Fruit fly (Drosophila melanogaster) whole organism, pupa: ENCODE data around the gene CG6576.
A peak's percentile ranks its signal among the peaks of the same experiment; 100 is the strongest.

ENCODE experiments used
- CG10348 ChIP-seq: fragments of 200-800 bp; sonication (Bioruptor generic); IDR thresholded peaks from 2 replicates; pipeline ENCODE4 v1.3.6; 2022; ENCODE audit warnings: missing biosample characterization, missing genetic modification characterization
- CG12605 ChIP-seq: fragments of 200-800 bp; sonication (Bioruptor generic); IDR thresholded peaks from 2 replicates; pipeline ENCODE4 v1.3.6; 2022; ENCODE audit warnings: missing biosample characterization, missing genetic modification characterization
- CG13204 ChIP-seq: fragments of 200-800 bp; sonication (Bioruptor generic); optimal IDR thresholded peaks from 2 replicates; lab custom pipeline; 2018; ENCODE audit warnings: missing biosample characterization, mild to moderate bottlenecking, missing genetic modification characterization, moderate library complexity
- CG14655 ChIP-seq: fragments of 200-800 bp; sonication (Bioruptor generic); optimal IDR thresholded peaks from 3 replicates; lab custom pipeline; 2017; ENCODE audit warnings: mild to moderate bottlenecking, missing biosample characterization, missing genetic modification reagents, missing genetic modification characterization
- CG15710 ChIP-seq: fragments of 200-800 bp; sonication (Bioruptor generic); optimal IDR thresholded peaks from 2 replicates; lab custom pipeline; 2018; ENCODE audit warnings: missing biosample characterization, mild to moderate bottlenecking, missing genetic modification characterization, moderate library complexity
- CG17806 ChIP-seq: fragments of 200-800 bp; sonication (Bioruptor generic); optimal IDR thresholded peaks from 2 replicates; lab custom pipeline; 2018; ENCODE audit warnings: missing biosample characterization, mild to moderate bottlenecking, missing genetic modification characterization, moderate library complexity
- CG32121 ChIP-seq: fragments of 200-800 bp; sonication (Bioruptor generic); IDR thresholded peaks from 2 replicates; pipeline ENCODE4 v1.3.6; 2022; ENCODE audit warnings: missing biosample characterization, missing genetic modification characterization
- CG34367 ChIP-seq: fragments of 200-800 bp; sonication (Bioruptor generic); optimal IDR thresholded peaks from 2 replicates; lab custom pipeline; 2018; ENCODE audit warnings: missing biosample characterization, mild to moderate bottlenecking, missing genetic modification characterization
- CG4496 ChIP-seq: fragments of 200-800 bp; sonication (Bioruptor generic); IDR thresholded peaks from 3 replicates; pipeline ENCODE4 v1.3.6; 2022; ENCODE audit warnings: missing biosample characterization, missing genetic modification characterization
- CG8159 ChIP-seq: fragments of 200-800 bp; sonication (Bioruptor generic); optimal IDR thresholded peaks from 3 replicates; lab custom pipeline; 2018; ENCODE audit warnings: missing biosample characterization, mild to moderate bottlenecking, missing genetic modification characterization, moderate library complexity
- CG8301 ChIP-seq: fragments of 200-800 bp; sonication (Bioruptor generic); optimal IDR thresholded peaks from 2 replicates; lab custom pipeline; 2018; ENCODE audit warnings: missing biosample characterization, mild to moderate bottlenecking, missing genetic modification characterization
- CG9948 ChIP-seq: fragments of 200-800 bp; sonication (Bioruptor generic); optimal IDR thresholded peaks from 2 replicates; lab custom pipeline; 2018; ENCODE audit warnings: missing biosample characterization, mild to moderate bottlenecking, missing genetic modification characterization, moderate library complexity
- D1 ChIP-seq: fragments of 200-800 bp; sonication (Bioruptor generic); optimal IDR thresholded peaks from 2 replicates; lab custom pipeline; 2018; ENCODE audit warnings: missing biosample characterization, mild to moderate bottlenecking, missing genetic modification characterization, moderate library complexity
- EcR ChIP-seq: fragments of 200-800 bp; sonication (Bioruptor generic); optimal IDR thresholded peaks from 3 replicates; lab custom pipeline; 2019; ENCODE audit warnings: missing biosample characterization, missing genetic modification characterization, mild to moderate bottlenecking, moderate library complexity, missing genetic modification reagents
- Ets98B ChIP-seq: fragments of 200-800 bp; sonication (Bioruptor generic); IDR thresholded peaks from 2 replicates; pipeline ENCODE4 v1.3.6; 2022; ENCODE audit warnings: missing biosample characterization, missing genetic modification characterization
- Pif1A ChIP-seq: fragments of 200-800 bp; sonication (Bioruptor generic); optimal IDR thresholded peaks from 3 replicates; lab custom pipeline; 2016; ENCODE audit warnings: missing biosample characterization, missing genetic modification characterization
- Pif1B ChIP-seq: fragments of 200-800 bp; sonication (Bioruptor generic); optimal IDR thresholded peaks from 3 replicates; lab custom pipeline; 2016; ENCODE audit warnings: missing biosample characterization, missing genetic modification characterization
- Snoo ChIP-seq: fragments of 200-800 bp; sonication (Bioruptor generic); optimal IDR thresholded peaks from 3 replicates; lab custom pipeline; 2017; ENCODE audit warnings: missing biosample characterization, mild to moderate bottlenecking, missing genetic modification characterization, inconsistent platforms
- fd96Ca ChIP-seq: fragments of 200-800 bp; sonication (Bioruptor generic); IDR thresholded peaks from 3 replicates; pipeline ENCODE4 v1.3.6; 2022; ENCODE audit warnings: missing biosample characterization, missing genetic modification characterization
- gl ChIP-seq: fragments of 200-800 bp; sonication (Bioruptor generic); optimal IDR thresholded peaks from 2 replicates; lab custom pipeline; 2018; ENCODE audit warnings: missing biosample characterization, mild to moderate bottlenecking, missing genetic modification characterization
- rn ChIP-seq: fragments of 200-800 bp; sonication (Bioruptor generic); IDR thresholded peaks from 2 replicates; pipeline ENCODE4 v1.3.6; 2022; ENCODE audit warnings: missing biosample characterization, missing genetic modification characterization

CG6576 gene

DNA sequence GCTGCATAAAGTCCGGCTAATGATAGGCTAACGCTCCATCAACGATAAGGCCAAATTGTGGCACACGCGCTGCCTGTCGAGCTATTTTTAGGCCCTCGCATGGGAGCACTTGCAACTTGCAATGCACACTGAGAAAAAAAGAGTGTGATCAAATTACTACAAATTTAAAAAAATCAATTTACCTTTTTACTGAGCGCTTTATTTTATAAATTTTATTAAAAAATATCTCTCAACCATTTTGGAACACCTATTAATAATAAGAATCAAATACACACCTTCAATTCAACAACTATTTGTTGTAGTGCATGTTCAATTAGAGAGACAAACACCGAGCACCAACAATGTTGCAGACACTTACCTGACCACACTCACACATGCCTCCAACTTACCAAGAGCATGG, 9.7 kb downstream of the CG6576 start:
- TF ChIP-seq CG9948 (tag; lab: Kevin White, UChicago) (peak; percentile 66), Ets98B (peak; percentile 96), CG14655 (no peak), fd96Ca (peak; percentile 70), gl (tag; lab: Kevin White, UChicago) (no peak), CG34367 (peak; percentile 19), EcR (GFP tag; lab: Kevin White, UChicago) (no peak), rn (peak; percentile 91), Pif1A (GFP tag; lab: Kevin White, UChicago) (no peak), Pif1B (peak; percentile 32), CG8159 (tag; lab: Kevin White, UChicago) (no peak), CG8301 (peak; percentile 85), CG15710 (tag; lab: Kevin White, UChicago) (no peak), CG13204 (GFP tag; lab: Kevin White, UChicago) (no peak), CG12605 (GFP tag; lab: Robert Waterston, UW) (peak; percentile 96), CG17806 (peak; percentile 71), CG10348 (GFP tag; lab: Robert Waterston, UW) (peak; percentile 66), CG4496 (GFP tag; lab: Robert Waterston, UW) (peak; percentile 96), CG32121 (peak; percentile 97)

- TF ChIP-seq D1 (tag; lab: Kevin White, UChicago) (peak; percentile 63), CG12605 (GFP tag; lab: Robert Waterston, UW) (peak; percentile 69), CG9948 (tag; lab: Kevin White, UChicago) (peak; percentile 98), CG8159 (tag; lab: Kevin White, UChicago) (peak; percentile 98), EcR (GFP tag; lab: Kevin White, UChicago) (peak; percentile 48), Pif1A (GFP tag; lab: Kevin White, UChicago) (peak; percentile 94), rn (peak; percentile 95), Pif1B (peak; percentile 89), CG17806 (peak; percentile 90), gl (tag; lab: Kevin White, UChicago) (peak; percentile 84), CG32121 (peak; percentile 92), CG4496 (GFP tag; lab: Robert Waterston, UW) (peak; percentile 97), CG14655 (peak; percentile 99), fd96Ca (peak; percentile 98), CG10348 (GFP tag; lab: Robert Waterston, UW) (peak; percentile 95), CG8301 (peak; percentile 91), CG34367 (peak; percentile 97), Snoo (tag; lab: Kevin White, UChicago) (peak; percentile 94), CG13204 (GFP tag; lab: Kevin White, UChicago) (peak; percentile 94), Ets98B (peak; percentile 92), CG15710 (tag; lab: Kevin White, UChicago) (peak; percentile 95)
Observed at dm6 chr3L:8765969-8766538, 10.3 kb downstream of the CG6576 start.

DNA sequence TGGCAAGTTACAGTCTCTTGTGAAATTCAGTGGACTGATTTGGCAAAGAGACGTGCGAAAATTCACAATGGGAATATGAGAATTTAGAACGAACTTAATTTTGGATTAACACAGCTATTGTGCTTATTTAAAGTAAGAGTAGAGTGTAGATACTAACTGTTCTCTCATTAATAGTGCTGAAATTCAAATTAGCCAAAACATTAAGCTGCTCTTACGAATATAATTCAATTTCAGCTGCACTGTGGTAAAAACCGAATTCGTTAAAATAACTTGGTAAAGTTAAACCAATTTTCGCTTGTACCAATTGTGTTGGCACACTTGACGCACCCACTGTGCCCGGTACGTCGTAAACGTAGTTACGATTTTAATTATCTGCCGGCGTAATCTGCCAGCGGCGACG, 12.1 kb downstream of the CG6576 start:
- TF ChIP-seq fd96Ca = peak; percentile 42; the same call in 1 of the 3 replicates
- TF ChIP-seq Pif1A (GFP tag; lab: Kevin White, UChicago) = peak; percentile 56
- peak; percentile 43 for TF ChIP-seq Snoo (tag; lab: Kevin White, UChicago)
- TF ChIP-seq EcR (GFP tag; lab: Kevin White, UChicago) = no peak
- TF ChIP-seq Ets98B = peak; percentile 45
- TF ChIP-seq CG34367 = peak; percentile 64
- peak; percentile 71 for TF ChIP-seq CG15710 (tag; lab: Kevin White, UChicago)
- TF ChIP-seq D1 (tag; lab: Kevin White, UChicago) = peak; percentile 16
- TF ChIP-seq Pif1B = peak; percentile 70
- TF ChIP-seq CG10348 (GFP tag; lab: Robert Waterston, UW) = no peak
- 0 out of 2 replicates have a peak, but pooled peaks have one; percentile 15 for TF ChIP-seq rn
- peak; percentile 22 for TF ChIP-seq CG13204 (GFP tag; lab: Kevin White, UChicago)
- TF ChIP-seq CG9948 (tag; lab: Kevin White, UChicago) = peak; percentile 71
- TF ChIP-seq CG8159 (tag; lab: Kevin White, UChicago) = peak; percentile 75
- no peak for TF ChIP-seq CG12605 (GFP tag; lab: Robert Waterston, UW)
- TF ChIP-seq CG14655 = peak; percentile 81
- peak; percentile 70 for TF ChIP-seq CG8301
- TF ChIP-seq gl (tag; lab: Kevin White, UChicago) = peak; percentile 42
- TF ChIP-seq CG32121 = peak; percentile 53; the same call in 1 of the 2 replicates
- TF ChIP-seq CG4496 (GFP tag; lab: Robert Waterston, UW) = peak; percentile 67
- peak; percentile 68 for TF ChIP-seq CG17806

- TF ChIP-seq CG34367 (no peak), CG4496 (GFP tag; lab: Robert Waterston, UW) (no peak), fd96Ca (0 out of 3 replicates have a peak, but pooled peaks have one; percentile 17), CG15710 (tag; lab: Kevin White, UChicago) (no peak), D1 (tag; lab: Kevin White, UChicago) (no peak), CG14655 (no peak), CG32121 (no peak), CG9948 (tag; lab: Kevin White, UChicago) (no peak)
- TF ChIP-seq, all 21 proteins: peak for 1
Observed at dm6 chr3L:8770616-8771229, 14.9 kb downstream of the CG6576 start.

DNA sequence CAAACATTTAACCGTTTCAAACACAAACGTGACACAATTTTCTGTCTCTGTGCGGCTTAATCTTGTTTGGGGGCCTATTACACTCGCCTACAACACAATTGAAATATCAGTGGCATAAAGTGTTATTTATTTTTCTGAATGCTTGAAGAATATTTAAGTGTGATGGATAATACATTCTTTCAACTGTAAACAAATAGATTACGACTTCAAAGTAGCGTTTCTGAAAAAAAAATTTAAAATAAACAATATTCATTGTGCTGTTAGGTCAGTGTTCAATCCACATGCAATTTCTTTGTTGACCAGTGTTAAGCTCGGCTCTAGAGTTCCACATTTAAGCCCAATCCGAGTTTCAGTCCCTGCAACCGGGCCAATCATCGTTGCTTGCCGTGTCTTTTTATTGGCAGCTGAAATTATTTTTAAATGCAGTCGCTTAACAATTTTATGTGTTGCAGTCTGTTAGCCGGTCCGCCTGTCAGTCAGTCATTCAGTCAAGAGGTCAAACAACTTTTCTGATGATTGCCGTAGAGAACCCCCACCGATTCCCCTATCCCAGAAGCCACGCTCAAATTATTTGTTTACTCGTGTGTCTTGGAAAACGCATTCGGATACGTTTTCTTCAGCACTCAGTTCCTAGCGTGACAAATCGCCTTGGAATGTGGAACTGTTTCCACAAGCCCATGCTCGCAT, 17.4 kb downstream of the CG6576 start:
- TF ChIP-seq CG12605 (GFP tag; lab: Robert Waterston, UW) (peak; percentile 66), rn (no peak), Pif1B (peak; percentile 22), gl (tag; lab: Kevin White, UChicago) (peak; percentile 27), Snoo (tag; lab: Kevin White, UChicago) (peak; percentile 12), CG10348 (GFP tag; lab: Robert Waterston, UW) (no peak), CG15710 (tag; lab: Kevin White, UChicago) (peak; percentile 73), fd96Ca (0 out of 3 replicates have a peak, but pooled peaks have one; percentile 57), CG8159 (tag; lab: Kevin White, UChicago) (peak; percentile 77), CG14655 (peak; percentile 65), CG32121 (peak; percentile 65), EcR (GFP tag; lab: Kevin White, UChicago) (peak; percentile 55), CG13204 (GFP tag; lab: Kevin White, UChicago) (peak; percentile 7), CG4496 (GFP tag; lab: Robert Waterston, UW) (peak; percentile 72; the same call in 2 of the 3 replicates), CG8301 (peak; percentile 67), Pif1A (GFP tag; lab: Kevin White, UChicago) (peak; percentile 70), D1 (tag; lab: Kevin White, UChicago) (peak; percentile 52), CG34367 (peak; percentile 71), CG9948 (tag; lab: Kevin White, UChicago) (peak; percentile 64), Ets98B (peak; percentile 70), CG17806 (peak; percentile 75)
